Worm (Caenorhabditis elegans): ENCODE measurements around the gene ttbk-4.
A peak's percentile ranks its signal among the peaks of the same experiment; 100 is the strongest.
"Not testable (repeated sequence)": the region's sequence is repeated elsewhere in the genome, so short reads cannot be mapped to it uniquely, and the experiment has no call there.

Gene ttbk-4

DNA sequence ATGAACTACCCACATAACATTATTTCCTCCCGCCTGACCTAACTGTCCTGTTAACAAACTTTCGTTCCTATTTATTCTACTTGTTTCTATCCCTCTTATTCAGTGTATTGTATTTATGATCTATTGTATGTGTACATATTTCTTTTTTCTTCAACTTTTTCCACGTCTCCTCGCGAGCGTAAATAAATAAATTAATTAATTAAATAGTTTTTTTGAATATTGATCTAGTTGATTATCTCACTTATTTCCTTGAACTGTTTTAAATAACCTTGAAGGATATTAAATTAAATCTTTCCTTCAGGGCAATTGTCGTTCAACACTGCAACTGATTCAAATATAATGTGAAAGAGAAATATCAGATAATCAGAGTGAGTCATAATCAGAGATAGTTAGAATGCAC, 32.1 kb downstream of the ttbk-4 start, which contains the start of gene frk-1:
Gene frk-1, plus strand, starts transcription at position 301 of the 400 bp plus-strand sequence.
- TF ChIP-seq arid-1 (GFP tag; conservative IDR thresholded peaks at IDR 0.05) (no peak), aha-1 (tag) (peak; percentile 73)

DNA sequence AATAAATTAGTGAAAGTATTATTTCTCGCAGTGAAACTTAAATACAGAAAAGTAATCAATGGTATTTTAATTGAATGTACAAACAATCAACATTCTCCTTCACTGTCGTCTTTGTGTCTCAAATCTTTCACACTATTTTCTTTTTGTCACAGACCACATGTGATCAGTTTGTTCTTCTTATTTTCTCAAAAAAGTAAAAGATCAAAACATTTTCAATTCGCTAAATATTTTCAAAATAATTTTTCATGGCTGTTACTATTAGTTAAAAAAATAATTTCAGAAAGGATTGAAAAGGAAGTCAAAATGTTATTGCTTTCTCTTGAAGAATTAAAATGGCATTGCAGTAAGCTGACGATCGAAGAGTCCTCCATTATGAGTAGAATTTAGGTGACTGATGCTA, 34.1 kb downstream of the ttbk-4 start, which contains the start of gene dhs-31:
Gene dhs-31, minus strand, starts transcription at position 101 of the 400 bp plus-strand sequence.
- TF ChIP-seq nhr-102 (tag; optimal IDR thresholded peaks at IDR 0.05) (no peak), dmd-9 (GFP tag; IDR thresholded peaks at IDR 0.05) (no peak), jun-1 (tag; optimal IDR thresholded peaks at IDR 0.05) (no peak), ceh-82 (tag; optimal IDR thresholded peaks at IDR 0.05) (no peak), tag-97 (GFP tag; IDR thresholded peaks at IDR 0.05) (no peak), Y48G9A.11 (GFP tag; IDR thresholded peaks at IDR 0.05) (no peak), nhr-76 (tag; optimal IDR thresholded peaks at IDR 0.05) (no peak)

DNA sequence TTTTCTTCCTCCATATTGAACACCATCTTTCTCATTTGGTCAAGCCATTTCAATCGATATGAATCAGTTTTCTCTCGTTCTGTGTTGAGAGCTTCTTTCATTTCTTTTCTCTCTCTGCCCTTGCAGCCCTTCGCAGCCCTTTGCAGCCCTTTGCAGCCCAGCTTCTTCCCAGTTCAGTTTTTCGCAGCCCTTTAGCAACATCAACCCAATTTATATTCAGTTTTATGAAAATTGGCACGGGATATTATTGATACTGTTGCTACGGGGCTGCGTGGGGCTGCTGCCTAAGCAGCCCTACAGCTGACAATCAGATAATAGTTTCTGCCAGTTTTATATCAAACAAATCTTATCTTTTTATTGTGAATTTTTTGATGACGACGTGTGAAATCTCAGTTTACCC, 38.0 kb downstream of the ttbk-4 start, which contains the start of gene F44D12.10:
Gene F44D12.10, minus strand, starts transcription at position 101 of the 400 bp plus-strand sequence.
- no peak for TF ChIP-seq ceh-28 (tag; optimal IDR thresholded peaks at IDR 0.05)
- no peak for TF ChIP-seq ztf-7 (tag; optimal IDR thresholded peaks at IDR 0.05)
- TF ChIP-seq madf-5 (GFP tag; IDR thresholded peaks at IDR 0.05) = no peak
- TF ChIP-seq ztf-11 (tag; optimal IDR thresholded peaks at IDR 0.05) = no peak
- TF ChIP-seq dpl-1 (GFP tag; optimal IDR thresholded peaks at IDR 0.05) = no peak
- no peak for TF ChIP-seq ceh-82 (tag; optimal IDR thresholded peaks at IDR 0.05)
- no peak for TF ChIP-seq mep-1 (tag; optimal IDR thresholded peaks at IDR 0.05)
- TF ChIP-seq nhr-48 (tag; optimal IDR thresholded peaks at IDR 0.05) = no peak
- TF ChIP-seq Y105C5A.15 (GFP tag; IDR thresholded peaks at IDR 0.05) = no peak
- no peak for TF ChIP-seq daf-8 (GFP tag; IDR thresholded peaks at IDR 0.05)
- TF ChIP-seq lin-38 (GFP tag; IDR thresholded peaks at IDR 0.05) = no peak

DNA sequence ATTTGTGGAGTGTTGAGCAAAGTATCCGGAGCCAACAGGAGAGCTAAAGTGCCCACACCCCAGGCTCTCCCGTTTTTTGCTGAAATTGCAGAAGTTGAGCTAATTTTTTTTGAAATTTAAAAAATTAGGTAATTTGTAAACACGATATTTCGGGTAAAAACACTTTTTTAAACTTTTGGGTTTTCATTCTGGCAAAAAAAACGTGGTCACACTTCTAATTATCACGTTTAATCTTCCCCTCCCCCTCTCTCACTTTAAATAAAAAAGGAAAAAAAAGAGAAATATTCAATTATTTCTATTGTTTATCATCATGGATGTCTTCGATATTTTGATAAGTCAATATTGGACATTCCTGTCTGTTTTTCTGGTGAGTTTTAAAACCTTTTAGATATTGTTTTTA, 41.9 kb downstream of the ttbk-4 start, which contains the start of gene F44D12.6:
Gene F44D12.6, plus strand, starts transcription at position 301 of the 400 bp plus-strand sequence.
- TF ChIP-seq vab-7 (GFP tag; IDR thresholded peaks at IDR 0.05) (no peak), Y48G9A.11 (GFP tag; IDR thresholded peaks at IDR 0.05) (no peak), nhr-48 (tag; optimal IDR thresholded peaks at IDR 0.05) (no peak), D1046.2 (GFP tag; IDR thresholded peaks at IDR 0.05) (no peak), dmd-8 (GFP tag; IDR thresholded peaks at IDR 0.05) (no peak), nhr-10 (tag; optimal IDR thresholded peaks at IDR 0.05) (no peak), F10B5.3 (tag; optimal IDR thresholded peaks at IDR 0.05) (no peak), cey-2 (tag; optimal IDR thresholded peaks at IDR 0.05; ENCODE audit: borderline replicate concordance, insufficient read depth) (no peak), ztf-7 (tag; optimal IDR thresholded peaks at IDR 0.05) (no peak), zip-2 (tag; optimal IDR thresholded peaks at IDR 0.05) (no peak), php-3 (GFP tag; IDR thresholded peaks at IDR 0.05) (no peak)

DNA sequence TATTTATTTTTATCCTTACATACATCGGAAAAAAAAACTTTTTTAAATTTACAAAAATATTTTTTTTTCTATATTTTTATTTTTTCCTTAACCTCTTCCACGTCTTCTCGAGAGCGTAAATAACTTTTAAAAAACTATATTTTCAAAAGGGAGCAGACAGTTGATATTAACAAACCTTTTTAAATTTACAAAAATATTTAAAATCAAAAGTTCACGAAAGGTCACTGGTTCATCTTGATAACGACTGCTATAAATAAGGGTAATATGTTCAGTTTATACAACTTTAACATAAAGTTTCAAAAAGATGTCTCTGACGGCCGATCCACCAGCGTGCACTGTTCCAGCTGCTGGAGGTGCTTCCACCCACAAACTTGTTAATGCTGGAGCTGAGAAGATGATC, 46.2 kb downstream of the ttbk-4 start, which contains the start of the genes F44D12.16 and msd-2:
Gene F44D12.16, plus strand, starts transcription at position 301 of the 400 bp plus-strand sequence.
Gene msd-2, plus strand, starts transcription at position 305 of the 400 bp plus-strand sequence.
- not testable (repeated sequence) for TF ChIP-seq dmd-8 (GFP tag; IDR thresholded peaks at IDR 0.05); zip-2 (tag; optimal IDR thresholded peaks at IDR 0.05); dpl-1 (GFP tag; optimal IDR thresholded peaks at IDR 0.05)

DNA sequence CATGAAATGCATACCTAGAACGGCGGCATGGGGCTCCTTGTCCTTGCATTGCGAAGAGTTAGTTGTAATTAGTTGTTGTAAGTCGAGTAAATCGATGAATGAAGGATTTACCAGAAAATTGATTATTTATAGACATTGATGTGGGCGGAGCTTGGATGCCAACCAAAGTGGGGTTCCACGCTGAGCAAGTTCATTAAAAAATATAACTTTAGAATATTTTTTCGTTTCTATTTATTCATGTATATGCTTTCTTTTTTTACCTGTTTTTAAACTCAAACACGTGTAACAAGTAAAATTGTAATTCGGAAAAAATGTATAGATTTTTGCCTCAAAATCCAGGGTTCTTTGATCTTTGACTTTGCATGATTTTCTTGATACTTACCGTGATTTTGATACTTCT, 47.4 kb downstream of the ttbk-4 start, which contains the start of gene gipc-2:
Gene gipc-2, minus strand, starts transcription at position 101 of the 400 bp plus-strand sequence.
- TF ChIP-seq ceh-62 (tag; optimal IDR thresholded peaks at IDR 0.05) = no peak
- no peak for TF ChIP-seq lin-1 (GFP tag; IDR thresholded peaks at IDR 0.05)
- no peak for TF ChIP-seq hlh-11 (tag; optimal IDR thresholded peaks at IDR 0.05)
- TF ChIP-seq F49E8.2 (tag; optimal IDR thresholded peaks at IDR 0.05; ENCODE audit: borderline replicate concordance) = no peak
- no peak for TF ChIP-seq dmd-6 (GFP tag; IDR thresholded peaks at IDR 0.05)
- TF ChIP-seq mdt-29 (GFP tag; IDR thresholded peaks at IDR 0.05) = no peak
- TF ChIP-seq zag-1 (tag; optimal IDR thresholded peaks at IDR 0.05) = no peak
- TF ChIP-seq vab-7 (GFP tag; IDR thresholded peaks at IDR 0.05) = no peak
- no peak for TF ChIP-seq lir-3 (tag; optimal IDR thresholded peaks at IDR 0.05)
- no peak for TF ChIP-seq fkh-10 (GFP tag; optimal IDR thresholded peaks at IDR 0.05)
- TF ChIP-seq spr-3 (GFP tag; optimal IDR thresholded peaks at IDR 0.05) = no peak
- TF ChIP-seq lin-15B (tag; optimal IDR thresholded peaks at IDR 0.05) = no peak
- no peak for TF ChIP-seq pqm-1 (tag; optimal IDR thresholded peaks at IDR 0.05)
- TF ChIP-seq ztf-7 (tag; optimal IDR thresholded peaks at IDR 0.05) = no peak
- TF ChIP-seq T26A8.4 (GFP tag; IDR thresholded peaks at IDR 0.05) = no peak
- no peak for TF ChIP-seq duxl-1 (tag; optimal IDR thresholded peaks at IDR 0.05; ENCODE audit: poor library complexity)
- TF ChIP-seq F37D6.2 (tag; optimal IDR thresholded peaks at IDR 0.05) = no peak
- no peak for TF ChIP-seq lin-38 (GFP tag; IDR thresholded peaks at IDR 0.05)
- no peak for TF ChIP-seq nhr-41 (GFP tag; IDR thresholded peaks at IDR 0.05)

Measured in whole organism, L4 larva.